Worm (Caenorhabditis elegans) whole organism, L2 larva: Measurements from ENCODE around the gene dsl-5.

Experiments
- alr-1 ChIP-seq: fragments of 150-350 bp; optimal IDR thresholded peaks from 2 replicates; lab custom pipeline; 2014; ENCODE audit warnings: missing biosample characterization, missing genetic modification characterization
- egl-27 ChIP-seq: sonication (generic microtip); optimal IDR thresholded peaks from 3 replicates; lab custom pipeline; 2017; ENCODE audit warnings: missing biosample characterization, missing genetic modification reagents, missing genetic modification characterization
- elt-1 ChIP-seq: fragments of 150-350 bp; optimal IDR thresholded peaks from 2 replicates; lab custom pipeline; 2014; ENCODE audit warnings: missing biosample characterization, missing genetic modification characterization
- lsy-2 ChIP-seq, 2 experiments: fragments of 150-350 bp in 1 of 2; sonication (generic microtip) in 1 of 2; optimal IDR thresholded peaks; 2 replicates each; lab custom pipeline; 2014 to 2017; ENCODE audit warnings: missing biosample characterization in 2 of 2, missing genetic modification characterization in 2 of 2
- ztf-11 ChIP-seq: sonication (generic microtip); optimal IDR thresholded peaks from 2 replicates; lab custom pipeline; 2017; ENCODE audit warnings: missing biosample characterization, missing genetic modification characterization

DNA sequence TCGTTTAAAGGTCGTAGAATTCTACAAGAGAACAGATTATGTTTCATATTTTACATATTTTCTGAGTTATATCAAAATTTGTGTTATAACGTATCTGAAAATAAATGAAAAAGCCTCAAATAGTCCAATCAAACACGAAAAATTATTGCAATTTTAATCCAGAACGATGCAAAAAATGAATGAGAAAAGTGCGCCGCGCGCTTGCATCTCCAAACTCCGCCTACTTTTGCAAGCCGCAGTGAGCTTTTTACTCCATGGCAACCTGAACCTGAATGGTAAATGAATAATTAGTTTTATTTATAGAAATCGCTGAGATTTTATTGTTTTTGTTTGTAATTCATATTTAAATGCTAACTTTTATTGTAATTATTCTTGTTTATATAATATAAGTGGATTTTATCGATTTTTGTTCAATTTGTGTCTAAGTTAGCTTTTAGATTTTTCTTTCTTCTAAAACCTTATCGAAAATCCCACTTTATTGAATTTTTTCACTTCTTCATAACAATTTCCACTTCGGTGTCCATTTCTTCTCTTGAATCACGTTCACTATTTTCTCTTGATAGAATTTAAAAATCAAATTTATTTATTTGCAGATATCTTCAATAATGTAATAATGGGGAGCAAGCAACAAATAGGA is 35.5 kb upstream of the dsl-5 start, which contains the start of gene ZK809.5:
- TF ChIP-seq elt-1 (no peak), lsy-2 (tag; optimal IDR thresholded peaks at IDR 0.05; lab: Kevin White, UChicago) (peak in 1 of 2 experiments; percentile 23), egl-27 (tag; lab: Kevin White, UChicago) (no peak), ztf-11 (tag; lab: Kevin White, UChicago) (no peak), alr-1 (tag; lab: Kevin White, UChicago) (no peak)
